Worm (Caenorhabditis elegans): ENCODE results near the gene fbxa-15.
A peak's percentile ranks its signal among the peaks of the same experiment; 100 is the strongest.

fbxa-15 gene

ce11 chrIII:1297604-1298003, 23.9 kb downstream of the fbxa-15 start, which contains the start of gene fbxa-28:
Gene fbxa-28 (plus strand): TSS chrIII:1297904.
- TF ChIP-seq nhr-67 (tag; optimal IDR thresholded peaks at IDR 0.05) (no peak), nhr-11 (tag; optimal IDR thresholded peaks at IDR 0.05) (no peak), nhr-28 (tag; optimal IDR thresholded peaks at IDR 0.05) (no peak)

ce11 chrIII:1295149-1295716, 26.2 kb downstream of the fbxa-15 start, which contains the start of gene fbxa-35:
Gene fbxa-35 (plus strand): TSS chrIII:1295666.
- TF ChIP-seq pqm-1 (tag; optimal IDR thresholded peaks at IDR 0.05), result peak; percentile 86
- peak; percentile 63 for TF ChIP-seq elt-2 (tag; optimal IDR thresholded peaks at IDR 0.05)
- TF ChIP-seq ztf-4 (tag; optimal IDR thresholded peaks at IDR 0.05), result no peak

ce11 chrIII:1293135-1293534, 28.3 kb downstream of the fbxa-15 start, which contains the start of gene fbxa-36:
Gene fbxa-36 (minus strand): TSS chrIII:1293235.
- TF ChIP-seq eor-1 (tag; optimal IDR thresholded peaks at IDR 0.05) (no peak), egl-27 (tag; optimal IDR thresholded peaks at IDR 0.05) (no peak), jun-1 (tag; optimal IDR thresholded peaks at IDR 0.05) (no peak), R02D3.7 (tag; optimal IDR thresholded peaks at IDR 0.05) (no peak), hmg-11 (tag; optimal IDR thresholded peaks at IDR 0.05) (no peak), nhr-77 (tag; optimal IDR thresholded peaks at IDR 0.05) (no peak), nhr-12 (tag; optimal IDR thresholded peaks at IDR 0.05) (no peak), mml-1 (tag; optimal IDR thresholded peaks at IDR 0.05) (no peak), sea-2 (GFP tag; optimal IDR thresholded peaks at IDR 0.05) (no peak), fos-1 (tag; optimal IDR thresholded peaks at IDR 0.05) (no peak), nfya-1 (tag; optimal IDR thresholded peaks at IDR 0.05; ENCODE audit: insufficient read depth) (no peak), nhr-237 (tag; optimal IDR thresholded peaks at IDR 0.05) (no peak), ztf-4 (tag; optimal IDR thresholded peaks at IDR 0.05) (no peak), fkh-2 (tag; optimal IDR thresholded peaks at IDR 0.05) (no peak), nhr-23 (tag; optimal IDR thresholded peaks at IDR 0.05) (no peak), elt-2 (tag; optimal IDR thresholded peaks at IDR 0.05) (no peak), nhr-67 (tag; optimal IDR thresholded peaks at IDR 0.05) (no peak), pqm-1 (tag; optimal IDR thresholded peaks at IDR 0.05) (no peak), ama-1 (optimal IDR thresholded peaks at IDR 0.05) (no peak)

DNA sequence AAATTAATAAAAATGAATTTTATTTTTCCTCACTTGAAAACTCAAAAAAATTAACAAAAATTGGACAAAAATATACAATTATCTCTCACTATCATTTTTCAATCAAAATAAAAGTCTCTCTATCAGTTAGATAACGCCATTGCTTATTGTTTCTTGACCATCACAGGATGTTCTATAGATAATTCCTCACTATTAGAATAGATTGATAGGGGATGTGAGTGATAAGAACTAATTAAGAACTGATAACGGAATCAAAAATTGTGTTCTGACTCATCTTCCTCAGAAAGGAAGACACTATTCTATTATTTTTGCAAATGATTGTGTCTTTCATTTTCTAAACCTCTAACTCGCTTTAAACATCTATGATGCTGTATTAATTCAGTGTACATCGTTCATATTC, 32.3 kb downstream of the fbxa-15 start:
- TF ChIP-seq egl-5 (tag; optimal IDR thresholded peaks at IDR 0.05), result no peak
- peak; percentile 87 for TF ChIP-seq pqm-1 (tag; optimal IDR thresholded peaks at IDR 0.05)
- no peak for TF ChIP-seq ceh-9 (tag; optimal IDR thresholded peaks at IDR 0.05)
- peak; percentile 75 for TF ChIP-seq elt-2 (tag; optimal IDR thresholded peaks at IDR 0.05)
- TF ChIP-seq jun-1 (tag; optimal IDR thresholded peaks at IDR 0.05), result peak; percentile 31
- TF ChIP-seq tbx-2 (tag; optimal IDR thresholded peaks at IDR 0.05), result no peak
- peak in 1 of 3 experiments; percentile 51 for TF ChIP-seq elt-3 (tag; optimal IDR thresholded peaks at IDR 0.05)

DNA sequence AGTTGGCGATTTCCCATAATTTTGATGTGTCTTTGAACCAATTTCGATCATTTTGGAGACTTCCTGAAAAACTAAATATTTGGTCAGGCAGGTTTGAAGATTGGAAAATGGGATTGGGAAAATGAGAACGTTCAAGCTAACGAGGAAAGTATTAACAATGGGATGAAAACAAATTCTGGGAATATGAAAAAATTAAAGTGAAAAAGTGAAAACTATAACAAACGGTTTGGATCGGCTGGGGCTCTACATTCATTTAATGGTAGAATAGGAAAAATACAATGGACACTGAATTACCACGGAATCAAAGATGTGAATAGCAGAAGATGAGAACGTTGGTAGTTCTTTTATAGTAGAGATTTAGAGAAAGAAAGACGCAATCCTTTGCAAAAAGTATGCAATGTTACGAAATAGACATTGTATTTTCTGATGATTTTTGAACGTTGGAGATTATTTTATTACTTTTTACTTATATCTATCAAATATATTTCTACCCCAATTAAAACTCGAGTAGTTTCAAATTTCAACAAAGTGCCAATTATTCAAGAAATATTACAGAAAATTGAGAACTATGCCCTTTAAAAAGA, 32.9 kb downstream of the fbxa-15 start, which contains the start of gene fbxa-50:
fbxa-50 (minus strand) TSS at position 51 of the 584 bp plus-strand sequence.
- TF ChIP-seq ceh-9 (tag; optimal IDR thresholded peaks at IDR 0.05) (no peak), nhr-237 (tag; optimal IDR thresholded peaks at IDR 0.05) (no peak), nfya-1 (tag; optimal IDR thresholded peaks at IDR 0.05; ENCODE audit: insufficient read depth) (no peak), eor-1 (tag; optimal IDR thresholded peaks at IDR 0.05) (no peak), ceh-82 (tag; optimal IDR thresholded peaks at IDR 0.05) (no peak), ceh-16 (tag; optimal IDR thresholded peaks at IDR 0.05) (no peak), fkh-2 (tag; optimal IDR thresholded peaks at IDR 0.05) (no peak), mml-1 (tag; optimal IDR thresholded peaks at IDR 0.05) (no peak), nhr-43 (tag; optimal IDR thresholded peaks at IDR 0.05; ENCODE audit: poor library complexity, severe bottlenecking) (no peak), lsy-12 (tag; optimal IDR thresholded peaks at IDR 0.05) (no peak), snpc-4 (tag; optimal IDR thresholded peaks at IDR 0.05) (no peak)

- TF ChIP-seq lin-39 (tag; optimal IDR thresholded peaks at IDR 0.05) (no peak), nhr-43 (tag; optimal IDR thresholded peaks at IDR 0.05; ENCODE audit: poor library complexity, severe bottlenecking) (no peak), nhr-67 (tag; optimal IDR thresholded peaks at IDR 0.05) (no peak), ceh-9 (tag; optimal IDR thresholded peaks at IDR 0.05) (no peak), pha-4 (tag; optimal IDR thresholded peaks at IDR 0.05) (peak; percentile 92), nhr-76 (tag; optimal IDR thresholded peaks at IDR 0.05) (no peak), ama-1 (optimal IDR thresholded peaks at IDR 0.05) (no peak), egl-5 (tag; optimal IDR thresholded peaks at IDR 0.05) (no peak), tbx-2 (tag; optimal IDR thresholded peaks at IDR 0.05) (no peak), nfya-1 (tag; optimal IDR thresholded peaks at IDR 0.05; ENCODE audit: insufficient read depth) (peak; percentile 27), ceh-28 (tag; optimal IDR thresholded peaks at IDR 0.05) (peak; percentile 74), ceh-16 (tag; optimal IDR thresholded peaks at IDR 0.05) (no peak), fos-1 (tag; optimal IDR thresholded peaks at IDR 0.05) (no peak), daf-12 (tag; optimal IDR thresholded peaks at IDR 0.05) (no peak), zag-1 (tag; optimal IDR thresholded peaks at IDR 0.05) (no peak)
Measured at ce11 chrIII:1284584-1285046, 36.8 kb downstream of the fbxa-15 start, which contains the start of gene fbxa-37. Gene fbxa-37 (plus strand): TSS chrIII:1284996.
